Fruit fly (Drosophila melanogaster): ENCODE measurements around the gene CG14692.

CG14692 gene

DNA sequence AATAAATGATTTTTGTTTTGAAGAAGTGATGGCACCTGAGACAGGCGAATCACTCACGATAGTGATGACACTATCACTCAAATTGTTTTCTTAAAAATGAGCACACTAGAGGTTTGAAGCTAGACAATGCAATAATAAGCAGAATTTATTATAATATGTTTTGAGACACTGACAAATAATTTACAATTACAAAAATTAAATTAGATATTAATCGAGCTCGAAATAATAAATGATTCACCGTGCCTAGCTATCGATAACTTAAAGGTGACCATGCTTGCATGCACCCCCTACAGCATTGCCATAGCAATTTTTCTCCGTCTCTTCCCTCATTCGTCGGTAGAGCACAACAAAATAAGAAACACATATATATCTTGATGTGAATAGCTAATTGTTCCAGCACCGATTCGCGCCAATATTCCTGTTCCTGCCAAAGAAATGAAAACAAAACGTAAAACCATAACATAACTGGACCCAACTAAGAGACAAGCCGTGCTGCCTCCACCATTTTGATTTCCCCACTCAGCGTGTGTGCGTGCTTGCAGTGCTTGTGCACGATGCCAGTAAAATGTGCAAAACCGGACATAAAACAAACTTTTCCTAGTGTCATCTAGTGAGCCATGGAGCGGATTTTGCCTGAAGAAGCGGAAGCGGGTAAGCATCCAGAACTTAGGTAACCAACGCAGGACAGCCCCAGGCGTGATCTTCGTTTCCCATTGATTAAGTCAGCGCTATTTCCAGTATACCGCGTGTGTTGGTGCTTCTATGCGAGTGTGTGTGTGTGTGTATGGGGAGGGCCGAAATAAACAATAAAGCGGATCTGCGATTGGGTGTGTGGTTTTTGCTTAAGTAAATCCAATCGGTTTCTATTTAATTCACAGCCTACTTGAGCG, 42.5 kb downstream of the CG14692 start, which contains the start of the genes MED7 and Cap-H2 (continued):
- TF ChIP-seq prd (optimal IDR thresholded peaks at IDR 0.05): no peak
- peak; percentile 93 for TF ChIP-seq prd (GFP tag; IDR thresholded peaks at IDR 0.05)
- peak; percentile 81 for TF ChIP-seq CG17361 (GFP tag; IDR thresholded peaks at IDR 0.05)
- TF ChIP-seq MTF-1 (GFP tag; optimal IDR thresholded peaks at IDR 0.05; ENCODE audit: borderline replicate concordance): no peak
- peak; percentile 74 for TF ChIP-seq HmgZ (tag; optimal IDR thresholded peaks at IDR 0.05)
- peak; percentile 53 for TF ChIP-seq Elba2 (GFP tag; optimal IDR thresholded peaks at IDR 0.05)
- TF ChIP-seq jigr1 (GFP tag; IDR thresholded peaks at IDR 0.05): no peak; the same call in 2 of the 3 replicates
- peak; percentile 17; the same call in 1 of the 2 replicates for TF ChIP-seq Nf-YA (GFP tag; IDR thresholded peaks at IDR 0.05)
- TF ChIP-seq Bdp1 (GFP tag; optimal IDR thresholded peaks at IDR 0.05): peak; percentile 70
- TF ChIP-seq Fer3 (tag; optimal IDR thresholded peaks at IDR 0.05): peak; percentile 62
- peak; percentile 79 for TF ChIP-seq zfh2 (GFP tag; optimal IDR thresholded peaks at IDR 0.05)
- peak; percentile 88 for TF ChIP-seq vvl (GFP tag; IDR thresholded peaks at IDR 0.05)
- no peak for TF ChIP-seq run (tag; optimal IDR thresholded peaks at IDR 0.05)
- TF ChIP-seq CG9797 (GFP tag; optimal IDR thresholded peaks at IDR 0.05): peak; percentile 35
- TF ChIP-seq Sox102F (GFP tag; optimal IDR thresholded peaks at IDR 0.05): no peak
- TF ChIP-seq ro (GFP tag; IDR thresholded peaks at IDR 0.05): peak; percentile 27; the same call in 1 of the 2 replicates
- peak; percentile 25 for TF ChIP-seq D (optimal IDR thresholded peaks at IDR 0.05)
- TF ChIP-seq D (GFP tag; optimal IDR thresholded peaks at IDR 0.05): peak; percentile 60
- peak; percentile 100 for TF ChIP-seq Dll (GFP tag; IDR thresholded peaks at IDR 0.05; ENCODE audit: partially characterized antibody)
- peak; percentile 63 for TF ChIP-seq B-H1 (GFP tag; IDR thresholded peaks at IDR 0.05)
- peak; percentile 67 for TF ChIP-seq CG10979 (tag; optimal IDR thresholded peaks at IDR 0.05)
- no peak for TF ChIP-seq Lim3 (GFP tag; IDR thresholded peaks at IDR 0.05)
- TF ChIP-seq D19A (tag; optimal IDR thresholded peaks at IDR 0.05): no peak
- TF ChIP-seq otp (GFP tag; IDR thresholded peaks at IDR 0.05): peak; percentile 40; the same call in 1 of the 3 replicates
- TF ChIP-seq CG34422 (GFP tag; IDR thresholded peaks at IDR 0.05): peak; percentile 85
- peak; percentile 56 for TF ChIP-seq CG7786 (GFP tag; optimal IDR thresholded peaks at IDR 0.05)
- TF ChIP-seq Hr78 (GFP tag; optimal IDR thresholded peaks at IDR 0.05): no peak
- peak; percentile 97 for TF ChIP-seq nmo (GFP tag; optimal IDR thresholded peaks at IDR 0.05)
- peak; percentile 75 for TF ChIP-seq gsb-n (tag; optimal IDR thresholded peaks at IDR 0.05)
- peak; percentile 68 for TF ChIP-seq CG1647 (GFP tag; optimal IDR thresholded peaks at IDR 0.05)
- peak; percentile 90 for TF ChIP-seq Max (GFP tag; optimal IDR thresholded peaks at IDR 0.05)
- peak; percentile 73; the same call in 2 of the 3 replicates for TF ChIP-seq H15 (GFP tag; IDR thresholded peaks at IDR 0.05)
- no peak for TF ChIP-seq CG17912 (GFP tag; optimal IDR thresholded peaks at IDR 0.05)
- no peak for TF ChIP-seq Poxn (GFP tag; IDR thresholded peaks at IDR 0.05)
- peak; percentile 85 for TF ChIP-seq CG9727 (GFP tag; optimal IDR thresholded peaks at IDR 0.05)
- no peak for TF ChIP-seq h (optimal IDR thresholded peaks at IDR 0.05)
- TF ChIP-seq CG16815 (GFP tag; optimal IDR thresholded peaks at IDR 0.05): peak; percentile 62
- peak; percentile 89 for TF ChIP-seq mld (GFP tag; IDR thresholded peaks at IDR 0.05; ENCODE audit: partially characterized antibody)
- peak; percentile 88 for TF ChIP-seq kay (GFP tag; optimal IDR thresholded peaks at IDR 0.05)
- TF ChIP-seq CG17385 (GFP tag; optimal IDR thresholded peaks at IDR 0.05): peak; percentile 60
- no peak for TF ChIP-seq CG18599 (GFP tag; optimal IDR thresholded peaks at IDR 0.05)
- peak; percentile 52 for TF ChIP-seq CG10147 (GFP tag; optimal IDR thresholded peaks at IDR 0.05)
- peak; percentile 25 for TF ChIP-seq crc (GFP tag; optimal IDR thresholded peaks at IDR 0.05)
- peak; percentile 56 to 78 for TF ChIP-seq tll (GFP tag; optimal IDR thresholded peaks at IDR 0.05)
- peak; percentile 80 for TF ChIP-seq Sin3A (optimal IDR thresholded peaks at IDR 0.05)
- TF ChIP-seq ERR (GFP tag; optimal IDR thresholded peaks at IDR 0.05): peak; percentile 41
- no peak for TF ChIP-seq dmrt99B (tag; optimal IDR thresholded peaks at IDR 0.05)
- TF ChIP-seq CG6765 (GFP tag; optimal IDR thresholded peaks at IDR 0.05): no peak
- no peak for TF ChIP-seq Vsx1 (GFP tag; optimal IDR thresholded peaks at IDR 0.05)
